Worm (Caenorhabditis elegans): ENCODE data around the gene idpb-1.

DNA sequence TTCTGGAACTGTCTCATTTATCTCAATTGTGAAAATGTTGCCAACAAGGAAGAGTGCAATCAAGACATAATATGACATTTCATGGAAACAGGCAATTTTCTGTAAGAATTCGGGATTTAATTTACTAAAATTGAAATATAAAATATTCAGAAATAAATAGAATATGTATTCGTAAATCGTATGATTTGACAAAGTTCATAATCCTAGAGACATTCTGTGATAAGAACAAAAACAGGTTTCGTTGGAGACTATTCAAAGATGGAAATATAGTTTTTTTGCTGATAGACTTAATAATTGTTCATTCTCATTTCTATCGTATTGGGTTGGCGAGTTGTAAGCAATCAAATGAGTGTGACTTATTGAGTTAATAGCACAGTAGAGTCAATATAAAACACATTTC, 43.7 kb upstream of the idpb-1 start, which contains the start of gene C27A2.12:
- TF ChIP-seq pha-4 (tag; optimal IDR thresholded peaks at IDR 0.05) (no peak), nhr-232 (tag; optimal IDR thresholded peaks at IDR 0.05) (no peak), nhr-11 (tag; optimal IDR thresholded peaks at IDR 0.05) (no peak), fax-1 (tag; optimal IDR thresholded peaks at IDR 0.05) (no peak), T23F11.4 (GFP tag; optimal IDR thresholded peaks at IDR 0.05) (no peak), ceh-18 (tag; optimal IDR thresholded peaks at IDR 0.05) (no peak), dve-1 (tag; optimal IDR thresholded peaks at IDR 0.05) (no peak), ceh-31 (tag; optimal IDR thresholded peaks at IDR 0.05) (no peak), odd-2 (tag; optimal IDR thresholded peaks at IDR 0.05) (no peak), unc-55 (GFP tag; optimal IDR thresholded peaks at IDR 0.05) (no peak), nfya-1 (tag; optimal IDR thresholded peaks at IDR 0.05) (no peak), K09A11.1 (tag; optimal IDR thresholded peaks at IDR 0.05; ENCODE audit: insufficient read depth) (no peak), sox-2 (GFP tag; IDR thresholded peaks at IDR 0.05) (no peak)
